Worm (Caenorhabditis elegans): ENCODE measurements around the gene Y32F6A.4.

Y32F6A.4 gene

ce11 chrV:10423511-10423910 lies 10.4 kb downstream of the Y32F6A.4 start:
- TF ChIP-seq ceh-88 (GFP tag; IDR thresholded peaks at IDR 0.05) (no peak), nhr-85 (tag) (peak; percentile 64), ceh-8 (GFP tag; optimal IDR thresholded peaks at IDR 0.05) (no peak)

ce11 chrV:10421802-10422201 lies 12.1 kb downstream of the Y32F6A.4 start, which contains the start of gene col-13:
col-13 (minus strand) TSS chrV:10421902.
- TF ChIP-seq nhr-19 (GFP tag; conservative IDR thresholded peaks at IDR 0.05) (no peak), irx-1 (tag; optimal IDR thresholded peaks at IDR 0.05) (no peak), ztf-11 (tag; optimal IDR thresholded peaks at IDR 0.05) (no peak), jun-1 (tag; optimal IDR thresholded peaks at IDR 0.05) (no peak), ama-1 (optimal IDR thresholded peaks at IDR 0.05) (no peak), egl-27 (tag; optimal IDR thresholded peaks at IDR 0.05) (no peak), C34B4.2 (tag; optimal IDR thresholded peaks at IDR 0.05) (no peak), snpc-4 (tag; optimal IDR thresholded peaks at IDR 0.05) (no peak), unc-62 (GFP tag; optimal IDR thresholded peaks at IDR 0.05) (no peak), ces-1 (GFP tag; optimal IDR thresholded peaks at IDR 0.05) (no peak), mab-9 (GFP tag; IDR thresholded peaks at IDR 0.05) (no peak), ceh-90 (tag; optimal IDR thresholded peaks at IDR 0.05) (no peak), rnt-1 (tag; optimal IDR thresholded peaks at IDR 0.05) (no peak)

ce11 chrV:10418961-10419360 lies 14.9 kb downstream of the Y32F6A.4 start, which contains the start of gene F15H10.5:
F15H10.5 (minus strand) TSS chrV:10419061.
- TF ChIP-seq dpl-1 (GFP tag; optimal IDR thresholded peaks at IDR 0.05) (no peak), nhr-11 (tag; optimal IDR thresholded peaks at IDR 0.05) (no peak), mef-2 (tag; optimal IDR thresholded peaks at IDR 0.05) (no peak), fkh-10 (GFP tag; optimal IDR thresholded peaks at IDR 0.05) (no peak), sptf-1 (tag; optimal IDR thresholded peaks at IDR 0.05) (no peak), C16A3.4 (tag; optimal IDR thresholded peaks at IDR 0.05) (no peak), nhr-47 (tag; optimal IDR thresholded peaks at IDR 0.05) (no peak), nhr-20 (tag; optimal IDR thresholded peaks at IDR 0.05) (no peak)

ce11 chrV:10416925-10417324 lies 16.9 kb downstream of the Y32F6A.4 start, which contains the start of gene F15H10.10:
F15H10.10 (minus strand) TSS chrV:10417025.
- no peak for TF ChIP-seq vab-15 (tag; optimal IDR thresholded peaks at IDR 0.05)
- no peak for TF ChIP-seq ztf-11 (tag; optimal IDR thresholded peaks at IDR 0.05)
- no peak for TF ChIP-seq F16B12.6 (tag; optimal IDR thresholded peaks at IDR 0.05)
- TF ChIP-seq efl-3 (GFP tag; optimal IDR thresholded peaks at IDR 0.05) = no peak
- no peak for TF ChIP-seq lin-35 (GFP tag; optimal IDR thresholded peaks at IDR 0.05)
- no peak for TF ChIP-seq nhr-47 (tag; optimal IDR thresholded peaks at IDR 0.05)
- TF ChIP-seq unc-98 (GFP tag; IDR thresholded peaks at IDR 0.05) = no peak
- no peak for TF ChIP-seq rnt-1 (tag; optimal IDR thresholded peaks at IDR 0.05)
- TF ChIP-seq sup-37 (GFP tag; optimal IDR thresholded peaks at IDR 0.05) = no peak
- no peak for TF ChIP-seq aha-1 (tag; optimal IDR thresholded peaks at IDR 0.05)

- TF ChIP-seq C34B4.2 (tag; optimal IDR thresholded peaks at IDR 0.05) = no peak
- no peak for TF ChIP-seq grh-1 (GFP tag; IDR thresholded peaks at IDR 0.05)
- TF ChIP-seq xbp-1 (tag; optimal IDR thresholded peaks at IDR 0.05) = no peak
- no peak for TF ChIP-seq skn-1 (tag; optimal IDR thresholded peaks at IDR 0.05)
- TF ChIP-seq elt-2 (tag; optimal IDR thresholded peaks at IDR 0.05) = no peak
- TF ChIP-seq aly-2 (tag; optimal IDR thresholded peaks at IDR 0.05) = no peak
- no peak for TF ChIP-seq unc-130 (tag; optimal IDR thresholded peaks at IDR 0.05)
- no peak for TF ChIP-seq ztf-11 (tag; optimal IDR thresholded peaks at IDR 0.05)
- no peak for TF ChIP-seq jun-1 (tag; optimal IDR thresholded peaks at IDR 0.05)
- no peak for TF ChIP-seq fkh-10 (GFP tag; optimal IDR thresholded peaks at IDR 0.05)
- TF ChIP-seq aha-1 (tag; optimal IDR thresholded peaks at IDR 0.05) = no peak
Observed at ce11 chrV:10414610-10415009, 19.3 kb downstream of the Y32F6A.4 start, which contains the start of gene F15H10.9. F15H10.9 (minus strand) TSS chrV:10414710.
